Fruit fly (Drosophila melanogaster): ENCODE data around the gene TfIIFalpha.

The TfIIFalpha gene

dm6 chr3R:6395572-6396295 is 15.5 kb downstream of the TfIIFalpha start (continued):
- TF ChIP-seq Sox100B (GFP tag; optimal IDR thresholded peaks at IDR 0.05) (peak; percentile 38), Xbp1 (GFP tag; optimal IDR thresholded peaks at IDR 0.05) (peak; percentile 22), D19A (tag; optimal IDR thresholded peaks at IDR 0.05) (peak; percentile 91), ranshi (GFP tag; IDR thresholded peaks at IDR 0.05) (0 out of 2 replicates have a peak, but pooled peaks have one; percentile 19), E2f2 (GFP tag; IDR thresholded peaks at IDR 0.05) (no peak), CG18764 (GFP tag; optimal IDR thresholded peaks at IDR 0.05) (no peak), nmo (GFP tag; optimal IDR thresholded peaks at IDR 0.05) (peak; percentile 7), CG4424 (GFP tag; optimal IDR thresholded peaks at IDR 0.05) (no peak), CG7963 (GFP tag; IDR thresholded peaks at IDR 0.05; ENCODE audit: partially characterized antibody) (no peak), Oli (tag; optimal IDR thresholded peaks at IDR 0.05) (peak; percentile 17), lbe (GFP tag; optimal IDR thresholded peaks at IDR 0.05) (peak; percentile 72), CG10979 (tag; optimal IDR thresholded peaks at IDR 0.05) (peak; percentile 16), CG15479 (GFP tag; optimal IDR thresholded peaks at IDR 0.05) (peak; percentile 95), CG2129 (GFP tag; IDR thresholded peaks at IDR 0.05; ENCODE audit: partially characterized antibody) (no peak), Asciz (GFP tag; optimal IDR thresholded peaks at IDR 0.05) (peak; percentile 26), Med (GFP tag) (peak; percentile 61), Hr78 (GFP tag; optimal IDR thresholded peaks at IDR 0.05) (peak in 1 of 2 experiments; percentile 35), CG14710 (tag; optimal IDR thresholded peaks at IDR 0.05) (no peak), CG18262 (tag; optimal IDR thresholded peaks at IDR 0.05) (peak; percentile 14), maf-S (GFP tag; optimal IDR thresholded peaks at IDR 0.05) (no peak)

dm6 chr3R:6396613-6397012 is 16.3 kb downstream of the TfIIFalpha start:
- TF ChIP-seq Asciz (GFP tag; optimal IDR thresholded peaks at IDR 0.05) (no peak), btn (GFP tag; optimal IDR thresholded peaks at IDR 0.05) (no peak), Med (GFP tag) (peak; percentile 2), emc (GFP tag; optimal IDR thresholded peaks at IDR 0.05) (no peak), CG2199 (GFP tag; IDR thresholded peaks at IDR 0.05) (0 out of 3 replicates have a peak, but pooled peaks have one; percentile 34), CG9932 (GFP tag; IDR thresholded peaks at IDR 0.05) (no peak), slp2 (GFP tag; optimal IDR thresholded peaks at IDR 0.05) (no peak), sug (tag; optimal IDR thresholded peaks at IDR 0.05) (no peak), CG2678 (tag; optimal IDR thresholded peaks at IDR 0.05) (no peak), CG1603 (tag; optimal IDR thresholded peaks at IDR 0.05) (no peak), Mrtf (GFP tag; IDR thresholded peaks at IDR 0.05) (no peak), Dad (GFP tag; optimal IDR thresholded peaks at IDR 0.05) (no peak), CG10274 (GFP tag; optimal IDR thresholded peaks at IDR 0.05) (no peak), Aef1 (GFP tag; IDR thresholded peaks at IDR 0.05) (no peak), maf-S (GFP tag; optimal IDR thresholded peaks at IDR 0.05) (no peak), Blimp-1 (GFP tag; optimal IDR thresholded peaks at IDR 0.05) (no peak)

- no peak for TF ChIP-seq sob (GFP tag; IDR thresholded peaks at IDR 0.05)
- no peak for TF ChIP-seq HLHmδ (GFP tag; optimal IDR thresholded peaks at IDR 0.05)
- peak; percentile 47; the same call in 2 of the 3 replicates for TF ChIP-seq CG16813 (GFP tag; IDR thresholded peaks at IDR 0.05; ENCODE audit: partially characterized antibody)
- peak; percentile 24 for TF ChIP-seq CG2712 (tag; optimal IDR thresholded peaks at IDR 0.05)
- TF ChIP-seq ab (GFP tag; optimal IDR thresholded peaks at IDR 0.05) = no peak
- peak in 1 of 2 experiments; percentile 3 for TF ChIP-seq bsh (GFP tag; optimal IDR thresholded peaks at IDR 0.05)
- TF ChIP-seq zfh1 (GFP tag; IDR thresholded peaks at IDR 0.05) = no peak
- TF ChIP-seq CrebB (tag; optimal IDR thresholded peaks at IDR 0.05) = no peak
- TF ChIP-seq ATbp (GFP tag; optimal IDR thresholded peaks at IDR 0.05) = peak; percentile 35
- peak; percentile 21 for TF ChIP-seq CG30403 (GFP tag; optimal IDR thresholded peaks at IDR 0.05)
- no peak for TF ChIP-seq amos (GFP tag; IDR thresholded peaks at IDR 0.05; ENCODE audit: partially characterized antibody)
- TF ChIP-seq Fer1 (GFP tag; optimal IDR thresholded peaks at IDR 0.05) = no peak
- no peak for TF ChIP-seq Nf-YA (GFP tag; IDR thresholded peaks at IDR 0.05)
- TF ChIP-seq CG5953 (GFP tag; IDR thresholded peaks at IDR 0.05) = no peak
- TF ChIP-seq Hey (tag; optimal IDR thresholded peaks at IDR 0.05) = no peak
Observed at dm6 chr3R:6397611-6398092, 17.4 kb downstream of the TfIIFalpha start.

All from whole organism, embryonic.